Worm (Caenorhabditis elegans) whole organism, mixed stage, embryonic: Measurements from ENCODE around the gene R107.9.

ENCODE experiments used
- M03D4.4 ChIP-seq: sonication (generic microtip); optimal IDR thresholded peaks from 2 replicates; lab custom pipeline; 2017; ENCODE audit warnings: mild to moderate bottlenecking, missing genetic modification characterization, missing compliant biosample characterization
- bed-3 ChIP-seq: fragments of 200-800 bp; sonication (Bioruptor generic); optimal IDR thresholded peaks from 3 replicates; lab custom pipeline; 2018; ENCODE audit warnings: mild to moderate bottlenecking, missing genetic modification characterization, moderate library complexity, missing compliant biosample characterization
- ceh-39 ChIP-seq: fragments of 150-350 bp; optimal IDR thresholded peaks from 2 replicates; lab custom pipeline; 2014; ENCODE audit warnings: missing biosample characterization, missing genetic modification characterization
- ceh-43 ChIP-seq: fragments of 200-800 bp; sonication (Bioruptor generic); optimal IDR thresholded peaks from 2 replicates; lab custom pipeline; 2018; ENCODE audit warnings: mild to moderate bottlenecking, missing genetic modification characterization, moderate library complexity, missing compliant biosample characterization
- ceh-83 ChIP-seq: fragments of 200-800 bp; sonication (Bioruptor generic); optimal IDR thresholded peaks from 2 replicates; lab custom pipeline; 2018; ENCODE audit warnings: mild to moderate bottlenecking, missing genetic modification characterization, missing compliant biosample characterization
- ces-1 ChIP-seq: fragments of 150-350 bp; optimal IDR thresholded peaks from 2 replicates; lab custom pipeline; 2014; ENCODE audit warnings: missing biosample characterization, missing genetic modification reagents, missing genetic modification characterization
- drap-1 ChIP-seq: fragments of 200-800 bp; sonication (Bioruptor generic); optimal IDR thresholded peaks from 3 replicates; lab custom pipeline; 2018; ENCODE audit warnings: mild to moderate bottlenecking, missing genetic modification characterization, missing compliant biosample characterization
- elt-1 ChIP-seq: sonication (generic microtip); optimal IDR thresholded peaks from 2 replicates; lab custom pipeline; 2017; ENCODE audit warnings: missing genetic modification characterization, mild to moderate bottlenecking, missing compliant biosample characterization, antibody characterized with exemption, moderate library complexity, borderline replicate concordance; ENCODE audit not compliant: insufficient read depth
- elt-3 ChIP-seq: fragments of 150-350 bp; optimal IDR thresholded peaks from 2 replicates; lab custom pipeline; 2014; ENCODE audit warnings: missing biosample characterization, missing genetic modification characterization
- flh-1 ChIP-seq: fragments of 200-800 bp; sonication (Bioruptor generic); optimal IDR thresholded peaks from 2 replicates; lab custom pipeline; 2018; ENCODE audit warnings: mild to moderate bottlenecking, missing genetic modification characterization, moderate library complexity, missing compliant biosample characterization
- ham-2 ChIP-seq: fragments of 200-800 bp; sonication (Bioruptor generic); optimal IDR thresholded peaks from 2 replicates; lab custom pipeline; 2018; ENCODE audit warnings: mild to moderate bottlenecking, missing genetic modification characterization, missing compliant biosample characterization
- hlh-1 ChIP-seq: fragments of 150-350 bp; optimal IDR thresholded peaks from 2 replicates; lab custom pipeline; 2014; ENCODE audit warnings: missing biosample characterization, missing genetic modification reagents, missing genetic modification characterization
- lin-13 ChIP-seq: fragments of 150-350 bp; optimal IDR thresholded peaks from 2 replicates; lab custom pipeline; 2014; ENCODE audit warnings: missing biosample characterization, missing genetic modification characterization
- lsy-2 ChIP-seq: fragments of 150-350 bp; optimal IDR thresholded peaks from 2 replicates; lab custom pipeline; 2014; ENCODE audit warnings: missing biosample characterization, missing genetic modification characterization
- mab-5 ChIP-seq: fragments of 150-350 bp; optimal IDR thresholded peaks from 2 replicates; lab custom pipeline; 2014; ENCODE audit warnings: missing biosample characterization, missing genetic modification characterization
- mep-1 ChIP-seq: fragments of 150-350 bp; optimal IDR thresholded peaks from 2 replicates; lab custom pipeline; 2017; ENCODE audit warnings: missing biosample characterization, missing genetic modification reagents, missing genetic modification characterization, inconsistent platforms
- mls-2 ChIP-seq: sonication (generic microtip); optimal IDR thresholded peaks from 2 replicates; lab custom pipeline; 2016; ENCODE audit warnings: mild to moderate bottlenecking, missing genetic modification characterization, moderate library complexity, missing compliant biosample characterization
- nhr-12 ChIP-seq: fragments of 150-350 bp; optimal IDR thresholded peaks from 2 replicates; lab custom pipeline; 2014; ENCODE audit warnings: missing biosample characterization, missing genetic modification characterization
- nhr-2 ChIP-seq: fragments of 150-350 bp; optimal IDR thresholded peaks from 2 replicates; lab custom pipeline; 2014; ENCODE audit warnings: missing biosample characterization, missing genetic modification characterization
- nhr-237 ChIP-seq: fragments of 150-350 bp; optimal IDR thresholded peaks from 2 replicates; lab custom pipeline; 2014; ENCODE audit warnings: missing biosample characterization, missing genetic modification characterization
- nhr-28 ChIP-seq: fragments of 150-350 bp; optimal IDR thresholded peaks from 2 replicates; lab custom pipeline; 2014; ENCODE audit warnings: missing biosample characterization, missing genetic modification characterization
- nhr-76 ChIP-seq: sonication (generic microtip); optimal IDR thresholded peaks from 2 replicates; lab custom pipeline; 2017; ENCODE audit warnings: missing biosample characterization, missing genetic modification characterization
- pha-4 ChIP-seq: fragments of 150-350 bp; optimal IDR thresholded peaks from 2 replicates; lab custom pipeline; 2018; ENCODE audit warnings: missing biosample characterization, missing genetic modification reagents, missing genetic modification characterization
- sem-2 ChIP-seq: fragments of 200-800 bp; sonication (Bioruptor generic); optimal IDR thresholded peaks from 2 replicates; lab custom pipeline; 2018; ENCODE audit warnings: mild to moderate bottlenecking, missing genetic modification characterization, missing compliant biosample characterization
- snpc-4 ChIP-seq: fragments of 150-350 bp; optimal IDR thresholded peaks from 2 replicates; lab custom pipeline; 2014; ENCODE audit warnings: missing biosample characterization, missing genetic modification characterization
- unc-120 ChIP-seq: sonication (generic microtip); optimal IDR thresholded peaks from 2 replicates; lab custom pipeline; 2017; ENCODE audit warnings: missing genetic modification characterization, missing compliant biosample characterization; ENCODE audit not compliant: poor library complexity, severe bottlenecking
- unc-62 ChIP-seq: fragments of 150-350 bp; optimal IDR thresholded peaks from 2 replicates; lab custom pipeline; 2014; ENCODE audit warnings: missing biosample characterization, missing genetic modification reagents, missing genetic modification characterization
- zip-8 ChIP-seq: fragments of 150-350 bp; optimal IDR thresholded peaks from 2 replicates; lab custom pipeline; 2014; ENCODE audit warnings: missing biosample characterization, missing genetic modification characterization
- ztf-11 ChIP-seq: fragments of 150-350 bp; optimal IDR thresholded peaks from 2 replicates; lab custom pipeline; 2014; ENCODE audit warnings: missing biosample characterization, missing genetic modification characterization

R107.9 gene

ce11 chrIII:9010047-9010446 lies 27.7 kb upstream of the R107.9 start, which contains the start of gene F59B2.8:
Gene F59B2.8 (minus strand): TSS chrIII:9010197.
- TF ChIP-seq unc-62 (GFP tag; lab: Kevin White, UChicago) (peak; percentile 62), hlh-1 (tag; lab: Kevin White, UChicago) (peak; percentile 15), snpc-4 (no peak), sem-2 (GFP tag; lab: Kevin White, UChicago) (no peak), mls-2 (tag; lab: Kevin White, UChicago) (peak; percentile 22), unc-120 (tag; lab: Kevin White, UChicago) (peak; percentile 20), ham-2 (no peak), ces-1 (GFP tag; lab: Kevin White, UChicago) (peak; percentile 25)

DNA sequence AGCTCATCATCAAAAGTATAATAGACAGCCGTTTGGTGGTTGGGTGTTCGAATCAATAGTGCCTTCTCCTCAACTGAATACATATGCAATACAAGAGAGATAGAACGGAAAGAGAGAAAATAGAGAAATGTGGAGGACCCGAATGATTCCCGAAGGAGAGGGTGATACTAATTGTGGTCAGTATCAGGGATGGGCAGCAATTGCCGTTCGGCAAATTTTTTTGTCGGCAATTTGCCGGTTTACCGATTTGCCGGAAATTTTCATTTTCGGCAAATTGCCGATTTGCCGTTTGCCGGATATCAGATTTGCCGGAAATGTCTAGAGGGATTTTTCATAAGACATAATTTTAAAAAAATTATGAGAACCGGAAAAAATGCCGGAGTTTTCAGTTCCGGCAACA lies 25.4 kb upstream of the R107.9 start, which contains the start of gene F59B2.9:
F59B2.9 (minus strand) TSS at position 101 of the 400 bp plus-strand sequence.
- TF ChIP-seq unc-62 (GFP tag; lab: Kevin White, UChicago) = no peak
- no peak for TF ChIP-seq hlh-1 (tag; lab: Kevin White, UChicago)
- TF ChIP-seq zip-8 (tag; lab: Kevin White, UChicago) = no peak
- no peak for TF ChIP-seq pha-4
- TF ChIP-seq elt-1 (tag; lab: Kevin White, UChicago) = no peak
- TF ChIP-seq nhr-237 (tag; lab: Kevin White, UChicago) = no peak
- TF ChIP-seq flh-1 (GFP tag; lab: Kevin White, UChicago) = no peak
- no peak for TF ChIP-seq bed-3
- no peak for TF ChIP-seq nhr-12 (tag; lab: Kevin White, UChicago)
- TF ChIP-seq mep-1 (tag; lab: Kevin White, UChicago) = no peak
- no peak for TF ChIP-seq M03D4.4 (tag; lab: Kevin White, UChicago)
- no peak for TF ChIP-seq ceh-43 (GFP tag; lab: Kevin White, UChicago)
- no peak for TF ChIP-seq nhr-76 (tag; lab: Kevin White, UChicago)
- no peak for TF ChIP-seq ham-2
- TF ChIP-seq nhr-2 (tag; lab: Kevin White, UChicago) = no peak

ce11 chrIII:9017181-9017651 lies 20.5 kb upstream of the R107.9 start, which contains the start of gene F59B2.12:
Gene F59B2.12 (plus strand): TSS chrIII:9017601.
- TF ChIP-seq nhr-76 (tag; lab: Kevin White, UChicago) = no peak
- TF ChIP-seq mep-1 (tag; lab: Kevin White, UChicago) = no peak
- no peak for TF ChIP-seq ceh-43 (GFP tag; lab: Kevin White, UChicago)
- no peak for TF ChIP-seq sem-2 (GFP tag; lab: Kevin White, UChicago)

DNA sequence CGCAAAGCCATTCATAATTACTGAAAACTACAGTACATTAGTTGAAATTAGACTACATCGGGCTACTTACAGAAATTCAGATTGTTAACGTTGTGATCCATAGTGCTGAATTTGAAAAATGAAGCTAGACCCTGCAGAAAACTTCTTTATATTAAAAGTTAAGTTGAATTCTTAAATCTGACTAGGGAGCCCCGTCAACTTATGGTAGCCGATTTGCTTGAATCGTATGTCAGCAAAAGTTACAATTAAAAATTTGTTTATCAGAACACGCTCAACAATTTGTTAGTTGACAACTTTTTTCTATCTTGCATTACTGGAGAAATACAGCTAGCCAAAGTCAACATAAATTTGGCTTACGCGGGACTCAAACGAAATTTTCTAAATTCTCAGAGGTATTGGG lies 15.2 kb upstream of the R107.9 start, which contains the start of gene F59B2.14:
F59B2.14 (minus strand) TSS at position 101 of the 400 bp plus-strand sequence.
- TF ChIP-seq unc-62 (GFP tag; lab: Kevin White, UChicago) (no peak), bed-3 (no peak), mls-2 (tag; lab: Kevin White, UChicago) (no peak), elt-3 (tag; lab: Kevin White, UChicago) (no peak)
- TF ChIP-seq, all 35 proteins: peak for 0

ce11 chrIII:9023601-9024000 lies 14.2 kb upstream of the R107.9 start:
- TF ChIP-seq drap-1 (GFP tag; lab: Kevin White, UChicago) (no peak), lsy-2 (no peak), mep-1 (tag; lab: Kevin White, UChicago) (no peak), nhr-12 (tag; lab: Kevin White, UChicago) (no peak), pha-4 (no peak), nhr-28 (tag; lab: Kevin White, UChicago) (no peak), mls-2 (tag; lab: Kevin White, UChicago) (no peak), elt-3 (tag; lab: Kevin White, UChicago) (no peak), ceh-83 (GFP tag; lab: Kevin White, UChicago) (no peak), ceh-39 (tag; lab: Kevin White, UChicago) (no peak), unc-120 (tag; lab: Kevin White, UChicago) (no peak), ztf-11 (tag; lab: Kevin White, UChicago) (no peak), nhr-76 (tag; lab: Kevin White, UChicago) (no peak), sem-2 (GFP tag; lab: Kevin White, UChicago) (no peak), mab-5 (tag; lab: Kevin White, UChicago) (no peak), nhr-2 (tag; lab: Kevin White, UChicago) (no peak), ces-1 (GFP tag; lab: Kevin White, UChicago) (no peak), lin-13 (tag; lab: Kevin White, UChicago) (no peak), hlh-1 (tag; lab: Kevin White, UChicago) (no peak), unc-62 (GFP tag; lab: Kevin White, UChicago) (no peak)
